Worm (Caenorhabditis elegans) whole organism, L4 larva: ENCODE data around the gene mpst-4.

Experiments used
- D1046.2 ChIP-seq: fragments of 200-800 bp; sonication (Bioruptor generic); IDR thresholded peaks from 2 replicates; pipeline ENCODE4 v1.3.6; 2022; ENCODE audit warnings: missing genetic modification characterization, missing compliant biosample characterization
- F26F4.8 ChIP-seq: fragments of 200-800 bp; sonication (Bioruptor generic); conservative IDR thresholded peaks from 2 replicates; pipeline ENCODE4 v1.3.6; 2022; ENCODE audit warnings: missing genetic modification characterization, missing compliant biosample characterization
- F44E2.7 ChIP-seq: fragments of 200-800 bp; sonication (Bioruptor generic); IDR thresholded peaks from 2 replicates; pipeline ENCODE4 v2.1.2; 2022; ENCODE audit warnings: missing genetic modification characterization, missing compliant biosample characterization
- F49E8.2 ChIP-seq: sonication (generic microtip); optimal IDR thresholded peaks from 2 replicates; lab custom pipeline; 2016; ENCODE audit warnings: missing compliant biosample characterization, mild to moderate bottlenecking, missing genetic modification characterization, borderline replicate concordance
- R02D3.7 ChIP-seq: fragments of 150-350 bp; sonication (generic microtip); optimal IDR thresholded peaks from 3 replicates; lab custom pipeline; 2014; ENCODE audit warnings: missing biosample characterization, missing genetic modification characterization
- Y48G9A.11 ChIP-seq: fragments of 200-800 bp; sonication (Bioruptor generic); IDR thresholded peaks from 2 replicates; pipeline ENCODE4 v1.3.6; 2022; ENCODE audit warnings: missing genetic modification reagents, missing genetic modification characterization, missing compliant biosample characterization
- Y5F2A.4 ChIP-seq: fragments of 200-800 bp; sonication (Bioruptor generic); optimal IDR thresholded peaks from 2 replicates; lab custom pipeline; 2018; ENCODE audit warnings: mild to moderate bottlenecking, missing genetic modification characterization, missing compliant biosample characterization
- ZK337.2 ChIP-seq: fragments of 200-800 bp; sonication (Bioruptor generic); IDR thresholded peaks from 2 replicates; pipeline ENCODE4 v1.3.6; 2022; ENCODE audit warnings: missing genetic modification reagents, missing genetic modification characterization, missing compliant biosample characterization
- ZK546.5 ChIP-seq, 2 experiments: sonication (generic microtip); optimal IDR thresholded peaks; 2 replicates each; lab custom pipeline; 2017; ENCODE audit warnings: missing biosample characterization in 2 of 2, missing genetic modification characterization in 2 of 2
- ama-1 ChIP-seq: fragments of 150-350 bp; optimal IDR thresholded peaks from 2 replicates; lab custom pipeline; 2014; ENCODE audit warnings: inconsistent platforms, mixed read lengths
- arid-1 ChIP-seq: fragments of 200-800 bp; sonication (Bioruptor generic); conservative IDR thresholded peaks from 2 replicates; pipeline ENCODE4 v1.3.6; 2022; ENCODE audit warnings: missing genetic modification reagents, missing genetic modification characterization, missing compliant biosample characterization
- attf-4 ChIP-seq: sonication (generic microtip); optimal IDR thresholded peaks from 3 replicates; lab custom pipeline; 2017; ENCODE audit warnings: missing biosample characterization, missing genetic modification characterization
- ceh-28 ChIP-seq: fragments of 150-350 bp; optimal IDR thresholded peaks from 2 replicates; lab custom pipeline; 2014; ENCODE audit warnings: missing biosample characterization, missing genetic modification reagents, missing genetic modification characterization
- ceh-82 ChIP-seq: sonication (generic microtip); optimal IDR thresholded peaks from 2 replicates; lab custom pipeline; 2017; ENCODE audit warnings: missing biosample characterization, missing genetic modification characterization
- cey-2 ChIP-seq: sonication (generic microtip); optimal IDR thresholded peaks from 3 replicates; lab custom pipeline; 2017; ENCODE audit warnings: missing genetic modification characterization, mild to moderate bottlenecking, missing compliant biosample characterization, antibody characterized with exemption, borderline replicate concordance; ENCODE audit not compliant: insufficient read depth
- daf-16 ChIP-seq, 3 experiments: sonication (generic microtip); optimal IDR thresholded peaks; 2 replicates each; lab custom pipeline; 2016 to 2017; ENCODE audit warnings: missing genetic modification characterization in 3 of 3, missing genetic modification reagents in 3 of 3, mild to moderate bottlenecking in 2 of 3, missing compliant biosample characterization in 2 of 3, missing biosample characterization in 1 of 3, moderate library complexity in 1 of 3
- dmd-6 ChIP-seq: fragments of 200-800 bp; sonication (Bioruptor generic); IDR thresholded peaks from 2 replicates; pipeline ENCODE4 v1.3.6; 2022; ENCODE audit warnings: missing genetic modification reagents, missing genetic modification characterization, missing compliant biosample characterization
- dmd-9 ChIP-seq: fragments of 200-800 bp; sonication (Bioruptor generic); IDR thresholded peaks from 2 replicates; pipeline ENCODE4 v1.3.6; 2022; ENCODE audit warnings: missing genetic modification reagents, missing genetic modification characterization, missing compliant biosample characterization
- duxl-1 ChIP-seq: sonication (generic microtip); optimal IDR thresholded peaks from 2 replicates; lab custom pipeline; 2016; ENCODE audit warnings: mild to moderate bottlenecking, missing genetic modification characterization, moderate library complexity, missing compliant biosample characterization; ENCODE audit not compliant: poor library complexity
- dve-1 ChIP-seq: sonication (generic microtip); optimal IDR thresholded peaks from 2 replicates; lab custom pipeline; 2017; ENCODE audit warnings: antibody characterized with exemption, mild to moderate bottlenecking, missing genetic modification characterization, missing compliant biosample characterization; ENCODE audit not compliant: insufficient read depth
- egl-27 ChIP-seq: sonication (generic microtip); optimal IDR thresholded peaks from 3 replicates; lab custom pipeline; 2017; ENCODE audit warnings: missing biosample characterization, missing genetic modification reagents, missing genetic modification characterization
- fos-1 ChIP-seq: fragments of 150-350 bp; optimal IDR thresholded peaks from 2 replicates; lab custom pipeline; 2014; ENCODE audit warnings: missing biosample characterization, missing genetic modification characterization
- hif-1 ChIP-seq, 2 experiments: sonication (generic microtip); optimal IDR thresholded peaks; 2 replicates each; lab custom pipeline; 2016 to 2017; ENCODE audit warnings: missing compliant biosample characterization in 2 of 2, missing genetic modification characterization in 2 of 2, missing genetic modification reagents in 2 of 2, missing genotype in 2 of 2, mild to moderate bottlenecking in 1 of 2
- hlh-11 ChIP-seq: fragments of 200-800 bp; sonication (Bioruptor generic); optimal IDR thresholded peaks from 2 replicates; lab custom pipeline; 2018; ENCODE audit warnings: mild to moderate bottlenecking, missing genetic modification characterization, missing compliant biosample characterization
- hlh-30 ChIP-seq: sonication (generic microtip); optimal IDR thresholded peaks from 2 replicates; lab custom pipeline; 2017; ENCODE audit warnings: antibody characterized with exemption, mild to moderate bottlenecking, missing genetic modification characterization, missing compliant biosample characterization; ENCODE audit not compliant: insufficient read depth
- hmg-1.1 ChIP-seq: fragments of 200-800 bp; sonication (Bioruptor generic); IDR thresholded peaks from 2 replicates; pipeline ENCODE4 v1.3.6; 2022; ENCODE audit warnings: missing genetic modification reagents, missing genetic modification characterization, missing compliant biosample characterization
- lin-38 ChIP-seq: fragments of 200-800 bp; sonication (Bioruptor generic); IDR thresholded peaks from 2 replicates; pipeline ENCODE4 v1.3.6; 2022; ENCODE audit warnings: missing genetic modification reagents, missing genetic modification characterization, missing compliant biosample characterization
- lin-39 ChIP-seq: fragments of 150-350 bp; optimal IDR thresholded peaks from 2 replicates; lab custom pipeline; 2014; ENCODE audit warnings: missing biosample characterization, missing genetic modification reagents, missing genetic modification characterization
- lir-3 ChIP-seq: sonication (generic microtip); optimal IDR thresholded peaks from 2 replicates; lab custom pipeline; 2016; ENCODE audit warnings: mild to moderate bottlenecking, missing genetic modification characterization, missing compliant biosample characterization
- lsy-2 ChIP-seq, 2 experiments: fragments of 150-350 bp in 1 of 2; sonication (generic microtip) in 1 of 2; optimal IDR thresholded peaks; 2 replicates each; lab custom pipeline; 2014 to 2017; ENCODE audit warnings: missing biosample characterization in 2 of 2, missing genetic modification characterization in 2 of 2
- mep-1 ChIP-seq: fragments of 150-350 bp; sonication (generic microtip); optimal IDR thresholded peaks from 3 replicates; lab custom pipeline; 2014; ENCODE audit warnings: missing biosample characterization, missing genetic modification characterization
- mes-2 ChIP-seq: sonication (generic microtip); optimal IDR thresholded peaks from 2 replicates; lab custom pipeline; 2016; ENCODE audit warnings: missing genotype, mild to moderate bottlenecking, missing genetic modification characterization, missing compliant biosample characterization; ENCODE audit not compliant: poor library complexity, severe bottlenecking
- mxl-2 ChIP-seq: fragments of 200-800 bp; sonication (Bioruptor generic); conservative IDR thresholded peaks from 2 replicates; pipeline ENCODE4 v1.3.6; 2022; ENCODE audit warnings: missing genetic modification reagents, missing genetic modification characterization, missing compliant biosample characterization
- nhr-11 ChIP-seq: fragments of 150-350 bp; optimal IDR thresholded peaks from 2 replicates; lab custom pipeline; 2014; ENCODE audit warnings: missing biosample characterization, missing genetic modification characterization
- nhr-28 ChIP-seq: fragments of 150-350 bp; optimal IDR thresholded peaks from 2 replicates; lab custom pipeline; 2014; ENCODE audit warnings: missing biosample characterization, missing genetic modification characterization
- nhr-41 ChIP-seq: fragments of 200-800 bp; sonication (Bioruptor generic); IDR thresholded peaks from 2 replicates; pipeline ENCODE4 v1.3.6; 2022; ENCODE audit warnings: missing genetic modification reagents, missing genetic modification characterization, missing compliant biosample characterization
- php-3 ChIP-seq: fragments of 200-800 bp; sonication (Bioruptor generic); IDR thresholded peaks from 2 replicates; pipeline ENCODE4 v1.3.6; 2022; ENCODE audit warnings: missing genetic modification reagents, missing genetic modification characterization, missing compliant biosample characterization
- skn-1 ChIP-seq: fragments of 150-350 bp; optimal IDR thresholded peaks from 2 replicates; lab custom pipeline; 2014; ENCODE audit warnings: missing biosample characterization, missing genetic modification characterization
- snpc-1.2 ChIP-seq: fragments of 200-800 bp; sonication (Bioruptor generic); IDR thresholded peaks from 2 replicates; pipeline ENCODE4 v1.3.6; 2022; ENCODE audit warnings: missing genetic modification reagents, missing genetic modification characterization, missing compliant biosample characterization
- snpc-4 ChIP-seq: fragments of 150-350 bp; optimal IDR thresholded peaks from 2 replicates; lab custom pipeline; 2014; ENCODE audit warnings: missing biosample characterization, missing genetic modification characterization
- spr-1 ChIP-seq: sonication (generic microtip); optimal IDR thresholded peaks from 2 replicates; lab custom pipeline; 2016; ENCODE audit warnings: mild to moderate bottlenecking, missing genetic modification characterization, missing compliant biosample characterization
- spr-3 ChIP-seq: fragments of 200-800 bp; sonication (Bioruptor generic); optimal IDR thresholded peaks from 2 replicates; lab custom pipeline; 2018; ENCODE audit warnings: mild to moderate bottlenecking, missing genetic modification characterization, missing compliant biosample characterization
- tag-97 ChIP-seq: fragments of 200-800 bp; sonication (Bioruptor generic); IDR thresholded peaks from 2 replicates; pipeline ENCODE4 v1.3.6; 2022; ENCODE audit warnings: missing genetic modification characterization, missing compliant biosample characterization
- tra-1 ChIP-seq: fragments of 200-800 bp; sonication (Bioruptor generic); IDR thresholded peaks from 2 replicates; pipeline ENCODE4 v1.3.6; 2022; ENCODE audit warnings: missing genetic modification reagents, missing genetic modification characterization, missing compliant biosample characterization
- unc-130 ChIP-seq: sonication (generic microtip); optimal IDR thresholded peaks from 2 replicates; lab custom pipeline; 2016; ENCODE audit warnings: missing genetic modification reagents, missing genetic modification characterization, missing compliant biosample characterization
- vab-7 ChIP-seq: fragments of 200-800 bp; sonication (Bioruptor generic); IDR thresholded peaks from 2 replicates; pipeline ENCODE4 v1.3.6; 2022; ENCODE audit warnings: missing genetic modification reagents, missing genetic modification characterization, missing compliant biosample characterization
- zag-1 ChIP-seq: fragments of 150-350 bp; optimal IDR thresholded peaks from 2 replicates; lab custom pipeline; 2014; ENCODE audit warnings: missing biosample characterization, missing genetic modification characterization
- zfp-2 ChIP-seq: sonication (generic microtip); optimal IDR thresholded peaks from 2 replicates; lab custom pipeline; 2016; ENCODE audit warnings: mild to moderate bottlenecking, missing genetic modification characterization, missing compliant biosample characterization
- zip-11 ChIP-seq: fragments of 200-800 bp; sonication (Bioruptor generic); IDR thresholded peaks from 2 replicates; pipeline ENCODE4 v1.3.6; 2022; ENCODE audit warnings: missing genetic modification characterization, missing compliant biosample characterization
- zip-2 ChIP-seq: fragments of 150-350 bp; optimal IDR thresholded peaks from 2 replicates; lab custom pipeline; 2014; ENCODE audit warnings: missing biosample characterization, missing genetic modification characterization
- ztf-11 ChIP-seq: fragments of 150-350 bp; optimal IDR thresholded peaks from 2 replicates; lab custom pipeline; 2014; ENCODE audit warnings: missing biosample characterization, missing genetic modification characterization

The mpst-4 gene

ce11 chrII:4902035-4902434 is 38.8 kb upstream of the mpst-4 start, which contains the start of gene R05F9.9 (continued):
- TF ChIP-seq duxl-1 (tag; lab: Kevin White, UChicago) (no peak), zfp-2 (no peak), nhr-28 (tag; lab: Kevin White, UChicago) (no peak), skn-1 (no peak), ZK546.5 (tag; optimal IDR thresholded peaks at IDR 0.05; lab: Kevin White, UChicago) (no peak), unc-130 (GFP tag; lab: Kevin White, UChicago) (no peak), vab-7 (no peak), tag-97 (GFP tag; lab: Robert Waterston, UW) (no peak), lin-39 (no peak), ceh-28 (tag; lab: Kevin White, UChicago) (no peak), Y5F2A.4 (GFP tag; lab: Kevin White, UChicago) (no peak), spr-1 (tag; lab: Kevin White, UChicago) (peak; percentile 28), tra-1 (GFP tag; lab: Robert Waterston, UW) (no peak), mep-1 (tag; lab: Kevin White, UChicago) (peak; percentile 70), snpc-1.2 (GFP tag; lab: Robert Waterston, UW) (no peak), lsy-2 (tag; optimal IDR thresholded peaks at IDR 0.05; lab: Kevin White, UChicago) (peak in 1 of 2 experiments; percentile 75), lir-3 (tag; lab: Kevin White, UChicago) (no peak), spr-3 (GFP tag; lab: Kevin White, UChicago) (no peak), F44E2.7 (no peak), R02D3.7 (tag; lab: Kevin White, UChicago) (no peak), arid-1 (GFP tag; lab: Robert Waterston, UW) (0 out of 2 replicates have a peak, but pooled peaks have one; percentile 10), hmg-1.1 (GFP tag; lab: Robert Waterston, UW) (no peak), zag-1 (tag; lab: Kevin White, UChicago) (no peak), nhr-11 (no peak), ztf-11 (tag; lab: Kevin White, UChicago) (no peak), F49E8.2 (peak; percentile 0), mes-2 (tag; lab: Kevin White, UChicago) (peak; percentile 68), D1046.2 (GFP tag; lab: Robert Waterston, UW) (no peak), hif-1 (tag; optimal IDR thresholded peaks at IDR 0.05; lab: Kevin White, UChicago) (no peak), hlh-11 (peak; percentile 5), lin-38 (GFP tag; lab: Robert Waterston, UW) (peak; percentile 77), egl-27 (no peak), ZK337.2 (no peak), mxl-2 (GFP tag; lab: Robert Waterston, UW) (no peak), dmd-9 (GFP tag; lab: Robert Waterston, UW) (no peak), F26F4.8 (GFP tag; lab: Robert Waterston, UW) (no peak), dmd-6 (GFP tag; lab: Robert Waterston, UW) (no peak), snpc-4 (tag; lab: Kevin White, UChicago) (no peak), ceh-82 (tag; lab: Kevin White, UChicago) (no peak), daf-16 (GFP tag; optimal IDR thresholded peaks at IDR 0.05; lab: Kevin White, UChicago) (no peak), daf-16 (tag; optimal IDR thresholded peaks at IDR 0.05; lab: Kevin White, UChicago) (peak; percentile 29), ama-1 (lab: Kevin White, UChicago) (peak; percentile 62), dve-1 (peak; percentile 58), zip-2 (tag; lab: Kevin White, UChicago) (no peak), php-3 (GFP tag; lab: Robert Waterston, UW) (no peak), nhr-41 (GFP tag; lab: Robert Waterston, UW) (no peak), cey-2 (no peak), zip-11 (GFP tag; lab: Robert Waterston, UW) (no peak), hlh-30 (peak; percentile 43), fos-1 (no peak), Y48G9A.11 (GFP tag; lab: Robert Waterston, UW) (no peak), attf-4 (tag; lab: Kevin White, UChicago) (no peak)
